Worm (Caenorhabditis elegans) whole organism, young adult: ENCODE results near the gene F36H9.5.
A peak's percentile ranks its signal among the peaks of the same experiment; 100 is the strongest.

ENCODE experiments used
- C06A6.2 ChIP-seq: fragments of 200-800 bp; sonication (Bioruptor generic); conservative IDR thresholded peaks from 2 replicates; pipeline ENCODE4 v1.3.6; 2022; ENCODE audit warnings: missing genetic modification characterization, missing compliant biosample characterization
- D2030.7 ChIP-seq: fragments of 200-800 bp; sonication (Bioruptor generic); IDR thresholded peaks from 2 replicates; pipeline ENCODE4 v1.3.6; 2022; ENCODE audit warnings: missing genetic modification reagents, missing genetic modification characterization, missing compliant biosample characterization
- F22D6.2 ChIP-seq: sonication (generic microtip); optimal IDR thresholded peaks from 2 replicates; lab custom pipeline; 2016; ENCODE audit warnings: mild to moderate bottlenecking, missing genetic modification characterization, missing compliant biosample characterization
- F39B2.1 ChIP-seq: fragments of 200-800 bp; sonication (Bioruptor generic); IDR thresholded peaks from 2 replicates; pipeline ENCODE4 v1.3.6; 2022; ENCODE audit warnings: missing genetic modification reagents, missing genetic modification characterization, missing compliant biosample characterization
- F52B5.7 ChIP-seq: sonication (generic microtip); optimal IDR thresholded peaks from 2 replicates; lab custom pipeline; 2016; ENCODE audit warnings: mild to moderate bottlenecking, missing genetic modification characterization, missing compliant biosample characterization
- Y53F4B.3 ChIP-seq: fragments of 200-800 bp; sonication (Bioruptor generic); IDR thresholded peaks from 2 replicates; pipeline ENCODE4 v1.3.6; 2022; ENCODE audit warnings: missing genetic modification reagents, missing genetic modification characterization, missing compliant biosample characterization
- Y53G8AR.9 ChIP-seq: fragments of 200-800 bp; sonication (Bioruptor generic); conservative IDR thresholded peaks from 2 replicates; pipeline ENCODE4 v1.3.6; 2022; ENCODE audit warnings: missing genetic modification reagents, missing genetic modification characterization, missing compliant biosample characterization
- attf-6 ChIP-seq: fragments of 200-800 bp; sonication (Bioruptor generic); IDR thresholded peaks from 2 replicates; pipeline ENCODE4 v1.3.6; 2022; ENCODE audit warnings: missing genetic modification reagents, missing genetic modification characterization, missing compliant biosample characterization
- ccch-3 ChIP-seq: fragments of 200-800 bp; sonication (Bioruptor generic); optimal IDR thresholded peaks from 2 replicates; lab custom pipeline; 2018; ENCODE audit warnings: mild to moderate bottlenecking, missing genetic modification characterization, missing compliant biosample characterization
- ceh-27 ChIP-seq: fragments of 200-800 bp; sonication (Bioruptor generic); optimal IDR thresholded peaks from 2 replicates; lab custom pipeline; 2018; ENCODE audit warnings: mild to moderate bottlenecking, missing genetic modification characterization, moderate library complexity, missing compliant biosample characterization
- dox-1 ChIP-seq: fragments of 200-800 bp; sonication (Bioruptor generic); IDR thresholded peaks from 2 replicates; pipeline ENCODE4 v1.3.6; 2022; ENCODE audit warnings: missing genetic modification reagents, missing genetic modification characterization, missing compliant biosample characterization
- hrde-1 ChIP-seq: sonication (generic microtip); optimal IDR thresholded peaks from 2 replicates; lab custom pipeline; 2016; ENCODE audit warnings: missing genetic modification characterization, mild to moderate bottlenecking, missing compliant biosample characterization, moderate library complexity, missing genotype, missing genetic modification reagents, borderline replicate concordance
- hsf-1 ChIP-seq: fragments of 200-800 bp; sonication (Bioruptor generic); IDR thresholded peaks from 2 replicates; pipeline ENCODE4 v1.3.6; 2022; ENCODE audit warnings: missing genetic modification reagents, missing genetic modification characterization, missing compliant biosample characterization
- let-526 ChIP-seq: fragments of 200-800 bp; sonication (Bioruptor generic); IDR thresholded peaks from 2 replicates; pipeline ENCODE4 v1.3.6; 2022; ENCODE audit warnings: missing genetic modification reagents, missing genetic modification characterization, missing compliant biosample characterization
- lin-35 ChIP-seq, 3 experiments: fragments of 150-350 bp in 2 of 3; sonication (generic microtip) in 1 of 3; optimal IDR thresholded peaks; 2 replicates each; lab custom pipeline; 2014 to 2018; ENCODE audit warnings: missing biosample characterization in 3 of 3, missing genetic modification characterization in 3 of 3, missing genetic modification reagents in 3 of 3
- lin-40 ChIP-seq: sonication (generic microtip); optimal IDR thresholded peaks from 2 replicates; lab custom pipeline; 2016; ENCODE audit warnings: missing genetic modification characterization, mild to moderate bottlenecking, missing compliant biosample characterization, missing genotype, missing genetic modification reagents
- lin-54 ChIP-seq: fragments of 200-800 bp; sonication (Bioruptor generic); optimal IDR thresholded peaks from 2 replicates; lab custom pipeline; 2018; ENCODE audit warnings: mild to moderate bottlenecking, missing genetic modification characterization, missing compliant biosample characterization
- lir-1 ChIP-seq: fragments of 200-800 bp; sonication (Bioruptor generic); conservative IDR thresholded peaks from 2 replicates; pipeline ENCODE4 v1.3.6; 2022; ENCODE audit warnings: missing genetic modification reagents, missing genetic modification characterization, missing compliant biosample characterization
- lsl-1 ChIP-seq: fragments of 200-800 bp; sonication (Bioruptor generic); optimal IDR thresholded peaks from 2 replicates; lab custom pipeline; 2018; ENCODE audit warnings: mild to moderate bottlenecking, missing genetic modification characterization, moderate library complexity, missing compliant biosample characterization
- lsy-27 ChIP-seq: sonication (generic microtip); optimal IDR thresholded peaks from 2 replicates; lab custom pipeline; 2017; ENCODE audit warnings: missing genetic modification characterization, mild to moderate bottlenecking, missing compliant biosample characterization, antibody characterized with exemption, missing genotype, borderline replicate concordance; ENCODE audit not compliant: insufficient read depth
- madf-10 ChIP-seq: sonication (generic microtip); optimal IDR thresholded peaks from 2 replicates; lab custom pipeline; 2016; ENCODE audit warnings: mild to moderate bottlenecking, missing genetic modification characterization, missing compliant biosample characterization
- mcd-1 ChIP-seq: fragments of 200-800 bp; sonication (Bioruptor generic); IDR thresholded peaks from 2 replicates; pipeline ENCODE4 v1.3.6; 2022; ENCODE audit warnings: missing genetic modification reagents, missing genetic modification characterization, missing compliant biosample characterization
- mes-4 ChIP-seq: sonication (generic microtip); optimal IDR thresholded peaks from 2 replicates; lab custom pipeline; 2016; ENCODE audit warnings: missing genotype, missing genetic modification characterization, missing compliant biosample characterization
- nfyb-1 ChIP-seq: fragments of 200-800 bp; sonication (Bioruptor generic); IDR thresholded peaks from 2 replicates; pipeline ENCODE4 v1.3.6; 2022; ENCODE audit warnings: missing genetic modification reagents, missing genetic modification characterization, missing compliant biosample characterization
- nhr-120 ChIP-seq: fragments of 200-800 bp; sonication (Bioruptor generic); IDR thresholded peaks from 2 replicates; pipeline ENCODE4 v1.3.6; 2022; ENCODE audit warnings: missing genetic modification characterization, missing compliant biosample characterization
- nhr-179 ChIP-seq: sonication (generic microtip); optimal IDR thresholded peaks from 2 replicates; lab custom pipeline; 2016; ENCODE audit warnings: mild to moderate bottlenecking, missing genetic modification characterization, missing compliant biosample characterization
- nhr-80 ChIP-seq: sonication (generic microtip); optimal IDR thresholded peaks from 2 replicates; lab custom pipeline; 2016; ENCODE audit warnings: missing genetic modification characterization, missing compliant biosample characterization
- rec-8 ChIP-seq, 2 experiments: sonication (generic microtip); optimal IDR thresholded peaks; 2 replicates each; lab custom pipeline; 2016; ENCODE audit warnings: mild to moderate bottlenecking in 2 of 2, missing genetic modification characterization in 2 of 2, missing genetic modification reagents in 2 of 2, missing genotype in 2 of 2, missing biosample characterization in 1 of 2, missing compliant biosample characterization in 1 of 2, moderate library complexity in 1 of 2
- sptf-2 ChIP-seq: fragments of 200-800 bp; sonication (Bioruptor generic); optimal IDR thresholded peaks from 2 replicates; lab custom pipeline; 2018; ENCODE audit warnings: mild to moderate bottlenecking, missing genetic modification characterization, missing compliant biosample characterization
- unc-62 ChIP-seq: fragments of 150-350 bp; optimal IDR thresholded peaks from 2 replicates; lab custom pipeline; 2014; ENCODE audit warnings: missing biosample characterization, missing genetic modification reagents, missing genetic modification characterization
- zim-3 ChIP-seq: sonication (generic microtip); optimal IDR thresholded peaks from 2 replicates; lab custom pipeline; 2017; ENCODE audit warnings: mild to moderate bottlenecking, missing genetic modification characterization, moderate library complexity, missing compliant biosample characterization
- ztf-22 ChIP-seq: fragments of 200-800 bp; sonication (Bioruptor generic); optimal IDR thresholded peaks from 2 replicates; lab custom pipeline; 2018; ENCODE audit warnings: mild to moderate bottlenecking, missing genetic modification characterization, moderate library complexity, missing compliant biosample characterization
- ztf-25 ChIP-seq: fragments of 200-800 bp; sonication (Bioruptor generic); IDR thresholded peaks from 2 replicates; pipeline ENCODE4 v1.3.6; 2022; ENCODE audit warnings: missing genetic modification reagents, missing genetic modification characterization, missing compliant biosample characterization
- ztf-26 ChIP-seq: sonication (generic microtip); optimal IDR thresholded peaks from 2 replicates; lab custom pipeline; 2017; ENCODE audit warnings: missing genetic modification characterization, missing compliant biosample characterization

F36H9.5 gene

ce11 chrV:1779994-1780393, 1.8 kb downstream of the F36H9.5 start:
- TF ChIP-seq nfyb-1 (GFP tag; lab: Robert Waterston, UW), result peak; percentile 58; the same call in 1 of the 2 replicates
- TF ChIP-seq mcd-1 (GFP tag; lab: Robert Waterston, UW), result no peak

- no peak for TF ChIP-seq lsl-1 (GFP tag; lab: Kevin White, UChicago)
- no peak for TF ChIP-seq lin-35 (GFP tag; optimal IDR thresholded peaks at IDR 0.05; lab: Kevin White, UChicago)
- TF ChIP-seq ztf-25 (GFP tag; lab: Robert Waterston, UW), result no peak
- TF ChIP-seq lir-1 (GFP tag; lab: Robert Waterston, UW), result no peak
- TF ChIP-seq mes-4 (tag; lab: Kevin White, UChicago), result no peak
- TF ChIP-seq F52B5.7, result no peak
- no peak for TF ChIP-seq hsf-1
- no peak for TF ChIP-seq F39B2.1 (GFP tag; lab: Robert Waterston, UW)
- no peak for TF ChIP-seq nhr-120 (GFP tag; lab: Robert Waterston, UW)
- TF ChIP-seq unc-62 (GFP tag; lab: Kevin White, UChicago), result no peak
- no peak for TF ChIP-seq sptf-2
- TF ChIP-seq let-526 (GFP tag; lab: Robert Waterston, UW), result no peak
- no peak for TF ChIP-seq zim-3 (tag; lab: Kevin White, UChicago)
- no peak for TF ChIP-seq dox-1
- no peak for TF ChIP-seq C06A6.2 (GFP tag; lab: Robert Waterston, UW)
- no peak for TF ChIP-seq lin-40 (tag; lab: Kevin White, UChicago)
- no peak for TF ChIP-seq nhr-179 (tag; lab: Kevin White, UChicago)
These were observed 2.7 kb downstream of the F36H9.5 start, which contains the start of gene F36H9.4 for ce11 chrV:1779136-1779535. Gene F36H9.4 (minus strand): TSS chrV:1779236.

ce11 chrV:1774874-1775589, 6.8 kb downstream of the F36H9.5 start, which contains the start of gene F36H9.7:
Gene F36H9.7 (minus strand): TSS chrV:1774924.
- TF ChIP-seq madf-10 (no peak), rec-8 (tag; optimal IDR thresholded peaks at IDR 0.05; lab: Kevin White, UChicago) (no peak), F22D6.2 (no peak), Y53G8AR.9 (GFP tag; lab: Robert Waterston, UW) (no peak), ztf-26 (no peak), Y53F4B.3 (GFP tag; lab: Robert Waterston, UW) (no peak), lsy-27 (tag; lab: Kevin White, UChicago) (no peak), lin-54 (no peak), attf-6 (GFP tag; lab: Robert Waterston, UW) (no peak), hrde-1 (tag; lab: Kevin White, UChicago) (no peak)

ce11 chrV:1773120-1773519, 8.7 kb downstream of the F36H9.5 start:
- TF ChIP-seq lsl-1 (GFP tag; lab: Kevin White, UChicago) (peak; percentile 77), ceh-27 (GFP tag; lab: Kevin White, UChicago) (no peak), nhr-80 (tag; lab: Kevin White, UChicago) (peak; percentile 12), D2030.7 (GFP tag; lab: Robert Waterston, UW) (0 out of 2 replicates have a peak, but pooled peaks have one; percentile 16), ccch-3 (GFP tag; lab: Kevin White, UChicago) (no peak), mcd-1 (GFP tag; lab: Robert Waterston, UW) (0 out of 2 replicates have a peak, but pooled peaks have one; percentile 10), ztf-22 (GFP tag; lab: Kevin White, UChicago) (no peak)
- TF ChIP-seq, all 124 proteins: peak for 4
